Fruit fly (Drosophila melanogaster) whole organism, pupa: ENCODE data around the gene fws.

ENCODE experiments used
- CG13204 ChIP-seq: fragments of 200-800 bp; sonication (Bioruptor generic); optimal IDR thresholded peaks from 2 replicates; lab custom pipeline; 2018; ENCODE audit warnings: missing biosample characterization, mild to moderate bottlenecking, missing genetic modification characterization, moderate library complexity
- EcR ChIP-seq: fragments of 200-800 bp; sonication (Bioruptor generic); optimal IDR thresholded peaks from 3 replicates; lab custom pipeline; 2019; ENCODE audit warnings: missing biosample characterization, missing genetic modification characterization, mild to moderate bottlenecking, moderate library complexity, missing genetic modification reagents

dm6 chr2L:17471524-17471923, 9.3 kb downstream of the fws start, which contains the start of gene Sgt:
- no peak for TF ChIP-seq CG13204 (GFP tag; lab: Kevin White, UChicago)
- no peak for TF ChIP-seq EcR (GFP tag; lab: Kevin White, UChicago)
